Worm (Caenorhabditis elegans) whole organism, mixed stage, embryonic: ENCODE data around the gene alh-5.

Experiments used
- elt-3 ChIP-seq: fragments of 150-350 bp; optimal IDR thresholded peaks from 2 replicates; lab custom pipeline; 2014; ENCODE audit warnings: missing biosample characterization, missing genetic modification characterization
- ham-2 ChIP-seq: fragments of 200-800 bp; sonication (Bioruptor generic); optimal IDR thresholded peaks from 2 replicates; lab custom pipeline; 2018; ENCODE audit warnings: mild to moderate bottlenecking, missing genetic modification characterization, missing compliant biosample characterization
- lsy-2 ChIP-seq: fragments of 150-350 bp; optimal IDR thresholded peaks from 2 replicates; lab custom pipeline; 2014; ENCODE audit warnings: missing biosample characterization, missing genetic modification characterization
- nhr-12 ChIP-seq: fragments of 150-350 bp; optimal IDR thresholded peaks from 2 replicates; lab custom pipeline; 2014; ENCODE audit warnings: missing biosample characterization, missing genetic modification characterization
- pha-4 ChIP-seq: fragments of 150-350 bp; optimal IDR thresholded peaks from 2 replicates; lab custom pipeline; 2018; ENCODE audit warnings: missing biosample characterization, missing genetic modification reagents, missing genetic modification characterization
- sptf-1 ChIP-seq: sonication (generic microtip); optimal IDR thresholded peaks from 2 replicates; lab custom pipeline; 2017; ENCODE audit warnings: mild to moderate bottlenecking, missing genetic modification characterization, moderate library complexity, missing compliant biosample characterization
- unc-62 ChIP-seq: fragments of 150-350 bp; optimal IDR thresholded peaks from 2 replicates; lab custom pipeline; 2014; ENCODE audit warnings: missing biosample characterization, missing genetic modification reagents, missing genetic modification characterization

DNA sequence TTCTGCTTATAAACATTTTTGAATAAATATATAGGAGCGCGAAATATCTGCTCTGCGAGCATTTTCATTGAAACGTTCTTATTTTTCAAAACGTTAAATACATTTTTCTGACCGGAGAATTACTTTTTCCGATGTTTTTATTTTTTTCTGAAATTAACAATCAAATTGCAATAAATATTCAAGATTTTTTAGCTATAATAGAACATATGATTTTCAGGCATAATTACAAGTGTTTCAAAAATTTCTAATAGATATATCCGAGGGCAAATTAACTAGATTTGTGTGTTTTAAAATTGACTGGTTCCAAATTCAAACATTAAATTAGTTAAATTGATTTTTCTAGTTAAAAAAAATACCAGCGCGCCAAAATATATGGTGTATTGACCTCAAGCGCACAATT is 20.4 kb downstream of the alh-5 start, which contains the start of gene T08B1.4:
- TF ChIP-seq ham-2 (GFP tag; lab: Kevin White, UChicago) (no peak), lsy-2 (tag; lab: Kevin White, UChicago) (no peak), sptf-1 (tag; lab: Kevin White, UChicago) (no peak), elt-3 (no peak), unc-62 (GFP tag; lab: Kevin White, UChicago) (no peak), pha-4 (tag; lab: Kevin White, UChicago) (no peak), nhr-12 (tag; lab: Kevin White, UChicago) (no peak)
